Worm (Caenorhabditis elegans) whole organism, late embryonic: Measurements from ENCODE around the gene fust-1.

Experiments used
- ceh-22 ChIP-seq: sonication (generic microtip); optimal IDR thresholded peaks from 2 replicates; lab custom pipeline; 2017; ENCODE audit warnings: missing biosample characterization, missing genetic modification characterization
- ceh-31 ChIP-seq: sonication (generic microtip); optimal IDR thresholded peaks from 2 replicates; lab custom pipeline; 2016; ENCODE audit warnings: missing genetic modification characterization, missing compliant biosample characterization
- ceh-45 ChIP-seq: fragments of 200-800 bp; sonication (Bioruptor generic); IDR thresholded peaks from 2 replicates; pipeline ENCODE4 v1.3.6; 2022; ENCODE audit warnings: missing genetic modification reagents, missing genetic modification characterization, missing compliant biosample characterization
- elt-2 ChIP-seq: sonication (generic microtip); optimal IDR thresholded peaks from 2 replicates; lab custom pipeline; 2016; ENCODE audit warnings: missing genetic modification reagents, missing genetic modification characterization, missing compliant biosample characterization
- fax-1 ChIP-seq: sonication (generic microtip); optimal IDR thresholded peaks from 2 replicates; lab custom pipeline; 2016; ENCODE audit warnings: missing genotype, missing genetic modification characterization, missing compliant biosample characterization
- fkh-10 ChIP-seq: fragments of 150-350 bp; optimal IDR thresholded peaks from 2 replicates; lab custom pipeline; 2014; ENCODE audit warnings: missing biosample characterization, missing genetic modification reagents, missing genetic modification characterization
- hlh-8 ChIP-seq: sonication (generic microtip); optimal IDR thresholded peaks from 2 replicates; lab custom pipeline; 2016; ENCODE audit warnings: missing genotype, missing genetic modification characterization, missing compliant biosample characterization
- sdc-2 ChIP-seq: sonication (generic microtip); optimal IDR thresholded peaks from 2 replicates; lab custom pipeline; 2016; ENCODE audit warnings: missing genotype, missing genetic modification characterization, missing compliant biosample characterization
- tbx-2 ChIP-seq: sonication (generic microtip); optimal IDR thresholded peaks from 2 replicates; lab custom pipeline; 2016; ENCODE audit warnings: missing genetic modification characterization, missing compliant biosample characterization
- unc-3 ChIP-seq, 2 experiments: fragments of 200-800 bp in 1 of 2; sonication (Bioruptor generic) in 1 of 2; sonication (generic microtip) in 1 of 2; conservative IDR thresholded peaks in 1 of 2; optimal IDR thresholded peaks in 1 of 2; 2 replicates each; pipeline versions ENCODE4 v1.3.6 to Lab custom; 2016 to 2022; ENCODE audit warnings: missing compliant biosample characterization in 2 of 2, missing genetic modification characterization in 2 of 2, missing genetic modification reagents in 1 of 2

DNA sequence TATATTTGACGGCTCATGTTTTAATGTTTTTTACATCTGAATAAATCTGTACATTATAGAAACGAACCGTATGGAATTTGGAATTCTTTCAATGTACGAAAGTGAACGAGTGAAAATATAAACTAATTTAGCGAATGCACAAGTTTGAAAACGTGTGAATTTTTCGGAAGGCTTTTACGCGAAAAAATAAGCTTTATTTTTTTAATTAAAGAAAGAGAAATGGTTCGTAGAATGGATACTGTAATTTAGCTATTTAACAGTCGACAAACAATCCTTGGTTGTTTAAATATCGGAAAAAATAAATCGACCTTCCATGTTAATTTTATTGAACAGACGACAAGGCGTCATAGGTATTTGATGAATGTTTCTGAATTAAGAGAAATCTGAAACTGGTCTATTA lies 43.2 kb downstream of the fust-1 start, which contains the start of gene acdh-12:
- TF ChIP-seq fkh-10 (no peak), ceh-22 (no peak), hlh-8 (tag; lab: Kevin White, UChicago) (no peak), fax-1 (tag; lab: Kevin White, UChicago) (no peak), ceh-45 (GFP tag; lab: Robert Waterston, UW) (no peak), elt-2 (tag; lab: Kevin White, UChicago) (no peak), unc-3 (GFP tag; conservative IDR thresholded peaks at IDR 0.05; lab: Robert Waterston, UW) (no peak), unc-3 (tag; optimal IDR thresholded peaks at IDR 0.05; lab: Kevin White, UChicago) (no peak), sdc-2 (tag; lab: Kevin White, UChicago) (no peak), tbx-2 (no peak), ceh-31 (tag; lab: Kevin White, UChicago) (no peak)
